In the genomic region with DNA sequence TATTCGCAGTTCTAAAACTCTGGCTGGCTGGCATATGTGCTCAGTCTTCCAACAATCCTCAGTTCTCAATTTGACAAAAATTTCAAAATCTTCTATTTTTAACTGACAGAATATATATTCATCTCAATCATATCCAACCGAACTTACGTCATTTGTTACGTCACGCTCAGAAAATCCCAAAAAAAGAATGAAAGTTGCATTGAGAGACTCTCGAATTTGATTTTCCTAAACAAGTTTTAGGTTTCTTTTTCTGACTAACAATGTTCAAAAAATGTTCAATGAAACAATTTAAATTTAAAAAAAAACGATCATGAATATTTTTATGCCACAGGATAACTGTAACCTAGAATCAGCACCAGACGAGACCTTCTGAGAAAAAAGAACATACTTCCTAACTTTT, we compare ENCODE assay signal across 4 worm cellular contexts.
TF ChIP-seq lines count a peak whose summit lies in the region.

No protein-coding gene starts in this region.

TF ChIP-seq in whole organism, L1 larva, 84 proteins besides CTCF, POLR2A, EP300 and RAD21:
- TF ChIP-seq lin-14 (GFP tag; optimal IDR thresholded peaks at IDR 0.05; lab: Kevin White, UChicago) (peak; percentile 29), hpl-2 (GFP tag; optimal IDR thresholded peaks at IDR 0.05; lab: Kevin White, UChicago) (no peak), C16A3.4 (tag; optimal IDR thresholded peaks at IDR 0.05; lab: Kevin White, UChicago) (no peak), grh-1 (GFP tag; IDR thresholded peaks at IDR 0.05; lab: Robert Waterston, UW) (no peak), fkh-10 (GFP tag; optimal IDR thresholded peaks at IDR 0.05; lab: Kevin White, UChicago) (peak; percentile 48), ceh-63 (GFP tag; optimal IDR thresholded peaks at IDR 0.05; lab: Kevin White, UChicago) (no peak)

TF ChIP-seq in whole organism, L3 larva, 47 proteins besides CTCF, POLR2A, EP300 and RAD21:
- TF ChIP-seq snpc-4 (tag; optimal IDR thresholded peaks at IDR 0.05; lab: Kevin White, UChicago) (no peak), fkh-10 (GFP tag; optimal IDR thresholded peaks at IDR 0.05; lab: Kevin White, UChicago) (peak; percentile 74)

TF ChIP-seq in whole organism, L4 larva, 104 proteins besides CTCF, POLR2A, EP300 and RAD21:
- TF ChIP-seq spr-1 (tag; optimal IDR thresholded peaks at IDR 0.05; lab: Kevin White, UChicago) (no peak), zfp-2 (tag; optimal IDR thresholded peaks at IDR 0.05; lab: Kevin White, UChicago) (no peak), ces-1 (GFP tag; optimal IDR thresholded peaks at IDR 0.05; lab: Kevin White, UChicago) (peak; percentile 53), fkh-10 (GFP tag; optimal IDR thresholded peaks at IDR 0.05; lab: Kevin White, UChicago) (peak; percentile 53)

TF ChIP-seq in whole organism, mixed stage, embryonic, 35 proteins besides CTCF, POLR2A, EP300 and RAD21:
- TF ChIP-seq elt-1 (tag; optimal IDR thresholded peaks at IDR 0.05; lab: Kevin White, UChicago; ENCODE audit: borderline replicate concordance, insufficient read depth): no peak
- TF ChIP-seq zip-8 (tag; optimal IDR thresholded peaks at IDR 0.05; lab: Kevin White, UChicago): peak; percentile 96

Comparison
In these comparisons a context has a peak if more than half of its experiments do, and no peak if none do; other contexts are left out.
1. Of the 29 proteins assayed by ChIP-seq in both whole organism, L4 larva and whole organism, L1 larva: peak only in whole organism, L4 larva: ces-1; only in whole organism, L1 larva: none; in both: fkh-10; in neither: 27.